Worm (Caenorhabditis elegans): ENCODE results near the gene ZK1067.3.

ZK1067.3 gene

ce11 chrII:9231240-9231639 lies 8.2 kb downstream of the ZK1067.3 start, which contains the start of gene gst-13:
Gene gst-13 (plus strand): TSS chrII:9231457.
- TF ChIP-seq unc-62 (GFP tag; optimal IDR thresholded peaks at IDR 0.05) = no peak

ce11 chrII:9232493-9232892 lies 9.4 kb downstream of the ZK1067.3 start:
- TF ChIP-seq unc-62 (GFP tag; optimal IDR thresholded peaks at IDR 0.05) = no peak

DNA sequence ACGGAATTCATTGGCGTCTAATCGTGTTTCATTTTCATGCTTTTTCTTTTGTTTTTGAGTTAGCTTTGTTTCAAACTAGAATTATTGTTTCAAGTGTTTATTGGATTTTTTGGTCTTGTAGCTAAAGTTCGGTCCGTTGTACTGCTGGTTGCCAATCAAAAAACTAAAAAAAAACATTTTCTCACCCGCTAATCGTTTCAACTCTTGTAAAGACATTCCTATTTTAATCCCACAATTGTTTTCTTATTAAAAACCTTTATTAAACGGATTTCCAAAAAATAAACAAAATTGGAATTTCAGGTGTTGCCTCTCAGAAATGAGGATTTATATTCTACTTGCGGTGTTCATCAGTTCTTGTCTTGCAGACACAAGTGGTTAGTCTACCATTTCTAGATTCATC lies 9.9 kb downstream of the ZK1067.3 start, which contains the start of gene T26C5.2:
T26C5.2 (plus strand) TSS at position 301 of the 400 bp plus-strand sequence.
- TF ChIP-seq unc-62 (GFP tag; optimal IDR thresholded peaks at IDR 0.05) = no peak

- no peak for TF ChIP-seq unc-62 (GFP tag; optimal IDR thresholded peaks at IDR 0.05)
These were observed 10.7 kb downstream of the ZK1067.3 start for ce11 chrII:9233813-9234212.

- no peak for TF ChIP-seq unc-62 (GFP tag; optimal IDR thresholded peaks at IDR 0.05)
These were observed 13.2 kb downstream of the ZK1067.3 start, which contains the start of gene T26C5.3 for ce11 chrII:9236283-9236682. Gene T26C5.3 (plus strand): TSS chrII:9236583.

DNA sequence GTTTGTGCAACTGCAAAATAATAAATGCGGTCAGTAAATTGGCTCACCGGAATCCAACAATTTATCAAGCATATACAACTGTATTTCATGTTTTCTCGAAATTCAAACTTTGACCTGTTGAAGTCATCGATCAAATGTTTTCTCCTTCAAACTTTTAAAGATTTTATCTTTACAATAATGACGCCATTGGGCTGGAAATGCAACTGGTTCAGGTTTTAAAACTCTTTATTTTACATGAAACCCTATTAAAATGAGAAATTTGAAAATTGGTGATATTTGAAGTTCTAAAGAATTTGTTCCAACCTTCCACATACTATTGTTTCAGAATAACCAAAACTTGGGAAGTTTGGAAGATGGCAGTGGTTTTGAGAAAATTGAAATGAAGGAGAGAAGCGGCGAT lies 13.9 kb downstream of the ZK1067.3 start:
- no peak for TF ChIP-seq unc-62 (GFP tag; optimal IDR thresholded peaks at IDR 0.05)

DNA sequence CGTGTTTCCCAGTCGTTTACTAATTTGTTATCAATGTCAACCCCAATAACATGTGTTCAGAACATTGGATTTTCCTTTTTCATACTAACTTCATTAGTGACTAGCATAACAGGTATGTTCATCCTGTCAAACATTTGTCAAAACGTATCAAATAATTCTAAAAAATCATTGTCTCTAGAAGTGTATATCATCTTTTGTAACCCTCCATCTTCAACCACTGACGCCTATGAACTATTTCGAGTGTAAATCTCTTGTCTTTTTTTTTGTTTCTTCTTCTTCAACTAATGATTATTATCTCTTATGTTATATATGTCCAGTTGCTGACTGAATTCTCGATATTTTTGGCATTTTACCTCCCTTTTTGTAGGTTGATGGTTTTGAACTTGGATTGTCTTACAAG lies 14.7 kb downstream of the ZK1067.3 start:
- no peak for TF ChIP-seq unc-62 (GFP tag; optimal IDR thresholded peaks at IDR 0.05)

- TF ChIP-seq unc-62 (GFP tag; optimal IDR thresholded peaks at IDR 0.05) = no peak
These were observed 18.5 kb downstream of the ZK1067.3 start for ce11 chrII:9241610-9242009.

DNA sequence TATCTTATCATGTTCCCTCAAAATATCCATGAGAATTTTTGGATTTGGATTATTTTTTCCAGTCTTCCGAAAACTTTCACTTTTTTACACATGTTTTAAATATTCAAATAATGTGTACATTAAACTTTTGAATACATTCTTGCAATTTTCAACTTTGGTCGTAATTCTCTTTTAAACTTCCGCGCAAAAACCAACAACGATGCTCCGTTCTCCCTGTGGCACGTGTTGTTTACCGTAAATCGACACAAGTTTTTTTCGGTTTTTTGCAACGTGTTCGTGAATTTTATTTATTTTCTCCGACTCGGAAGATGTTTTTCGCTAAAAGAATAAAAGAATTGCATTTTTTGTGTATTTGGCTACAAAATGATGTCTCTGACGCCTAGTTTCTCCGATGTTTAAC lies 19.7 kb downstream of the ZK1067.3 start:
- TF ChIP-seq unc-62 (GFP tag; optimal IDR thresholded peaks at IDR 0.05) = no peak

DNA sequence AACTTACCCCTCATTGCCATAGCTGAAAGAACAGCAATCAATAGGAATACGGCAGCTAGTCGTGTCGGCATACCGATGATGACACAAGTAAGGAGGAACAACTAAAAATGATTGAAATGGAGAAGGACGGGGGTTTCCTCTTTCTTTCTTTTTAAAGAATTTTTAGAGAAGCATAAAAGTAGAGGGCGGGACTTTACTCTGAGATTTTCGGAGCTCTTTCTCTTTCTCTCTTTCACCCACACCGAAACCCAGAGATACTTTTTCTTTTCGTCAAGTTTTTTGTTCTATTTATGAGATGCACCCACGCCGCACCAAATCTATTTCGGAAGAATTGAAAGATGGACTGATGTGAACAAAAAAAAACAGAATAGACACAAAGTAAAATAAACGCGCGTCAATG lies 23.6 kb downstream of the ZK1067.3 start, which contains the start of gene T26C5.5:
T26C5.5 (minus strand) TSS at position 101 of the 400 bp plus-strand sequence.
- no peak for TF ChIP-seq unc-62 (GFP tag; optimal IDR thresholded peaks at IDR 0.05)

ce11 chrII:9250422-9250821 lies 27.4 kb downstream of the ZK1067.3 start, which contains the start of gene T26C5.4:
Gene T26C5.4 (minus strand): TSS chrII:9250522.
- no peak for TF ChIP-seq unc-62 (GFP tag; optimal IDR thresholded peaks at IDR 0.05)

- TF ChIP-seq unc-62 (GFP tag; optimal IDR thresholded peaks at IDR 0.05) = no peak
These were observed 28.5 kb downstream of the ZK1067.3 start for ce11 chrII:9251529-9251928.

ce11 chrII:9254187-9254586 lies 31.1 kb downstream of the ZK1067.3 start, which contains the start of gene nlp-82:
Gene nlp-82 (minus strand): TSS chrII:9254287.
- no peak for TF ChIP-seq unc-62 (GFP tag; optimal IDR thresholded peaks at IDR 0.05)

DNA sequence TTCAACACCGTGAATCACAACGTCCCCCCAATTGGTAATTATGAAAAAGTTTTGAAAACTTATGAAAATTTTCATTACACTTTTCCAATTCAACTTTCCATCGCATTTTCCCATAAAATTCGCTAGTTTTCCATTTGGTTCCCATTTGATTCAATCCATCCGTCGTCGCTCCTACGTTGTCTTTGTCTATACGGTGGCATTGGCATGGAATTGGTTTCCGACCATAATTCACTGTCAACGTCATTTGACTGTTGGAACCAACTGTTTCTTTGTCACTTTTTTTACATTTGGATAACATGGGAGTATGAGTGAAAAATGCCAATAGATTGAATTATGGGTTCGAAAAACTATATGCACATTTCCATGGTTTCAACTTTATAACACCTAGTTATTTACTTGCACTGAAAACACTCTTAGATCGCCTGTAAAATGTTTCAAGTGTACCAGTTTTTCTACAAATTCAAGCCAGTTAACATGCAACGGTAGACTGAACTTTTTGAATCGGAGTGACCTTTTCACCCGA lies 35.0 kb downstream of the ZK1067.3 start:
- no peak for TF ChIP-seq unc-62 (GFP tag; optimal IDR thresholded peaks at IDR 0.05)

DNA sequence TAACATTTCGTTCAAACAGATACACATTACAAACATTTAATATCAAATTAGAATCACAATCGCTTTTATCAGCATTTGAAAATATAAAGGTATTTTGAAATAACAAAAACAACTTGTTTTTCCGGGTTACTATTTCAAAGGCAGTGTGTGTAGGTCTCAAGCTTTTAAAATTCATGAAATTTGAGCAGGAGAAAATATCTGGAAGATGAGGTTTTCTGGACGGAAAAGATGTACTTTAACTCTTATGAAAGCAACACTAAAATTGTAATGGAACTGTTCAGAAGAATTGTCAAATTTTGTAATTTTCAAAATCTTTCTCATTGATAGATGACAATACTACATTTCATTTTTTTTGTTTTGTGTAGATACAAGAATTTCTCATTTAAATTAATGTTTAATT lies 35.5 kb downstream of the ZK1067.3 start:
- TF ChIP-seq unc-62 (GFP tag; optimal IDR thresholded peaks at IDR 0.05) = no peak

DNA sequence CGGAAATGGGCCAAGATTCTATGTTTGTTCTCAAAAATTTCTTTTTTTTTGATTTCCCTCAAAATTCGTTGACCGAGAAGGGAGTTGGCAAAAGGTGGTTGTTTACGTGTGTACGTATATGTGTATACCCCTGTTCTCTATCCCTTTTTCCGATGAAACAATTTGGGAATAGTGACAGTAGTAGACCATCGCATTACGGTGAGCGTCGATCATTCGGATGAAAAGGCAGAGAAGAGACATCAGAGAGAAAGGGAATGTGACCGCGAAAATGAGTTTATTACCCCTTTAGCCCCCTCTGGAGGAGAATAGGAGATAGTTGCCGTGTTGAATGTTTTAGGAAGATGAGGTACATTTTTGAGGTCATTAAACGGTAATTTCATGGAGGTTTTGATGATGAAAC lies 37.0 kb downstream of the ZK1067.3 start:
- TF ChIP-seq unc-62 (GFP tag; optimal IDR thresholded peaks at IDR 0.05) = no peak

ce11 chrII:9261403-9261802 lies 38.3 kb downstream of the ZK1067.3 start:
- no peak for TF ChIP-seq unc-62 (GFP tag; optimal IDR thresholded peaks at IDR 0.05)
